Fruit fly (Drosophila melanogaster): ENCODE measurements around the gene CG6225.

DNA sequence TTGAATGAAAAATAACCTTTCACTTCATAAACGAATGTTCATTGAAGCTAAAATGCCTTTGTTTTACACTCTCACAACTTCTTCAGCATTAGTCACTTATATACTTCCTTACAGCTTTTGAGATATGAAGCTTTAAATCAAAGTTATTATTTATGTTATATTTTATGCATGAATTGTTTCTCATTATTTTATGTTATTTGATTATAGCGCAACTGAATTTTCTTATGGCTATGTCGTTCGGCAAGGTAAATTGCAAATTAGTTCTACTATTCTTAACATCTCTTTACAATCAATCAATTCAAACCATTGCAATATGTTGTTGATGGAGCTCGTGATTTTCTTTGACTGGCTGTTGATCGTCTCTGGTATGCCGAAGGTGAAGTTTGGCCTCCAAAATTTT is 18.1 kb upstream of the CG6225 start, which contains the start of gene CG11600:
- TF ChIP-seq ttk (optimal IDR thresholded peaks at IDR 0.05) (no peak), Myc (optimal IDR thresholded peaks at IDR 0.05) (no peak)
